Worm (Caenorhabditis elegans): ENCODE data around the gene tat-1.

ce11 chrIII:12429579-12430084 lies 8.1 kb upstream of the tat-1 start, which contains the start of gene snr-6:
- TF ChIP-seq ets-4 (tag; optimal IDR thresholded peaks at IDR 0.05) (peak; percentile 2), nfya-1 (tag; optimal IDR thresholded peaks at IDR 0.05) (peak; percentile 84), pqm-1 (tag; optimal IDR thresholded peaks at IDR 0.05) (peak; percentile 16), ama-1 (optimal IDR thresholded peaks at IDR 0.05) (no peak), fkh-10 (GFP tag; optimal IDR thresholded peaks at IDR 0.05) (no peak)

Measured in whole organism, late embryonic.